Worm (Caenorhabditis elegans): Measurements from ENCODE around the gene slc-36.2.

DNA sequence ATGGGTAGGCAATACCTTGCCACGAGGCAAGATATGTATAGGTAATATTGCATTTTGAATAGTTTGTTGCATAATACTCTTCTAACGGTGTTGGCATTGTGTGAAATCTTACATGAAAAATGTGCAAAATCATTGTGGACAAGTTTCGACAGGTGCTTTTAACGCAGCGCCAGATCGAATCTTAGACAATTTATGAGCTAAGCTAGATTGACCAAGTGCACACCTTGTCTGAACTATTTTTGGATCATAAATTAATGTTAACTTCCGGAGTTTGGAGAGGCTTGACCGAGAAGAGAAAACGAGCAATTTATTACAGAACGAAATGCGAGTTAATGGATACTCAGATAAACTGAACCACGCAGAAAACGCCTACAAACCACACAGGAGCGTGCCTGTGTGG, 13.2 kb upstream of the slc-36.2 start, which contains the start of gene srh-105:
- TF ChIP-seq nhr-25 (tag; optimal IDR thresholded peaks at IDR 0.05) = no peak
- no peak for TF ChIP-seq unc-62 (GFP tag; optimal IDR thresholded peaks at IDR 0.05)
- no peak for TF ChIP-seq pqm-1 (tag; optimal IDR thresholded peaks at IDR 0.05)
- TF ChIP-seq tbx-2 (tag; optimal IDR thresholded peaks at IDR 0.05) = no peak
- no peak for TF ChIP-seq snpc-4 (tag; optimal IDR thresholded peaks at IDR 0.05)
- no peak for TF ChIP-seq nhr-237 (tag; optimal IDR thresholded peaks at IDR 0.05)
- TF ChIP-seq nhr-76 (tag; optimal IDR thresholded peaks at IDR 0.05) = no peak
- TF ChIP-seq elt-2 (tag; optimal IDR thresholded peaks at IDR 0.05) = no peak
- no peak for TF ChIP-seq nhr-43 (tag; optimal IDR thresholded peaks at IDR 0.05; ENCODE audit: poor library complexity, severe bottlenecking)
- TF ChIP-seq aly-2 (tag; optimal IDR thresholded peaks at IDR 0.05) = no peak
- TF ChIP-seq ceh-28 (tag; optimal IDR thresholded peaks at IDR 0.05) = no peak
